Worm (Caenorhabditis elegans) whole organism, early embryonic: ENCODE results near the gene M88.4.

Experiments used
- ama-1 ChIP-seq: fragments of 150-350 bp; optimal IDR thresholded peaks from 2 replicates; lab custom pipeline; 2014
- ceh-13 ChIP-seq: fragments of 200-800 bp; sonication (Bioruptor generic); optimal IDR thresholded peaks from 2 replicates; lab custom pipeline; 2018; ENCODE audit warnings: mild to moderate bottlenecking, missing genetic modification characterization, missing compliant biosample characterization
- ceh-36 ChIP-seq: sonication (generic microtip); optimal IDR thresholded peaks from 2 replicates; lab custom pipeline; 2016; ENCODE audit warnings: missing genetic modification characterization, inconsistent platforms, missing compliant biosample characterization
- ets-7 ChIP-seq: sonication (generic microtip); optimal IDR thresholded peaks from 2 replicates; lab custom pipeline; 2016; ENCODE audit warnings: missing genotype, missing genetic modification characterization, missing compliant biosample characterization
- hmg-4 ChIP-seq: fragments of 200-800 bp; sonication (Bioruptor generic); optimal IDR thresholded peaks from 2 replicates; lab custom pipeline; 2018; ENCODE audit warnings: mild to moderate bottlenecking, missing genetic modification characterization, missing compliant biosample characterization
- hnd-1 ChIP-seq: sonication (generic microtip); optimal IDR thresholded peaks from 2 replicates; lab custom pipeline; 2016; ENCODE audit warnings: missing genetic modification characterization, missing compliant biosample characterization
- pes-1 ChIP-seq: fragments of 200-800 bp; sonication (Bioruptor generic); IDR thresholded peaks from 2 replicates; pipeline ENCODE4 v1.3.6; 2022; ENCODE audit warnings: missing genetic modification reagents, missing genetic modification characterization, missing compliant biosample characterization
- sea-1 ChIP-seq: fragments of 200-800 bp; sonication (Bioruptor generic); conservative IDR thresholded peaks from 2 replicates; pipeline ENCODE4 v1.3.6; 2022; ENCODE audit warnings: missing genetic modification characterization, missing compliant biosample characterization
- tbx-11 ChIP-seq: fragments of 200-800 bp; sonication (Bioruptor generic); IDR thresholded peaks from 2 replicates; pipeline ENCODE4 v1.3.6; 2022; ENCODE audit warnings: missing genetic modification characterization, missing compliant biosample characterization
- tbx-37 ChIP-seq: fragments of 200-800 bp; sonication (Bioruptor generic); conservative IDR thresholded peaks from 2 replicates; pipeline ENCODE4 v1.3.6; 2022; ENCODE audit warnings: missing genetic modification reagents, missing genetic modification characterization, missing compliant biosample characterization

DNA sequence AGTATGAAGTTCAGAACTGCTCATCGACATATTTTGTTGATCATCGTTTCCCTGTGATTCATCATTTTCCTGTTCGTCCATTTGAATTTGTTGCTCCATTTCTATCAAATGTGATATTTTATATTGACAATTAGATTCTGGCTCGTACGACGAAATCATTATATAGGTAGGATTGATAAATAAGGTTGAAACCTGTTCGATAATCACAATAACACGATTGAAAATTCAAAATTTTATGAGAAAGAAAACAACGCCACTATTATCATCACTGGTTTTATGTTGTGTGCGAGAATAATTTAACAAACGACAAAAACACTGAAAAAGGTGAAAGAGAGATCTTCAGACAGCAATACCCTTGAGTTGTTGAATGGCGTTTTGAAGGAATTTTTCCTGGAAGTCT, 45.5 kb downstream of the M88.4 start, which contains the start of gene apc-11:
- TF ChIP-seq ceh-36 (tag; lab: Kevin White, UChicago) (no peak), hmg-4 (GFP tag; lab: Kevin White, UChicago) (no peak), ama-1 (lab: Kevin White, UChicago) (no peak), tbx-11 (no peak), tbx-37 (GFP tag; lab: Robert Waterston, UW) (no peak), sea-1 (no peak), pes-1 (GFP tag; lab: Robert Waterston, UW) (no peak), hnd-1 (tag; lab: Kevin White, UChicago) (no peak), ets-7 (tag; lab: Kevin White, UChicago) (no peak), ceh-13 (GFP tag; lab: Kevin White, UChicago) (no peak)
